Worm (Caenorhabditis elegans) whole organism, dauer: ENCODE data around the gene lin-24.

Source experiments
- unc-62 ChIP-seq: sonication (generic microtip); optimal IDR thresholded peaks from 2 replicates; lab custom pipeline; 2017; ENCODE audit warnings: missing biosample characterization, missing genetic modification reagents, missing genetic modification characterization

Gene lin-24

ce11 chrIV:12129204-12129603 lies at the start of gene lin-24:
TSS of gene lin-24 (plus strand) at chrIV:12129504.
- no peak for TF ChIP-seq unc-62

DNA sequence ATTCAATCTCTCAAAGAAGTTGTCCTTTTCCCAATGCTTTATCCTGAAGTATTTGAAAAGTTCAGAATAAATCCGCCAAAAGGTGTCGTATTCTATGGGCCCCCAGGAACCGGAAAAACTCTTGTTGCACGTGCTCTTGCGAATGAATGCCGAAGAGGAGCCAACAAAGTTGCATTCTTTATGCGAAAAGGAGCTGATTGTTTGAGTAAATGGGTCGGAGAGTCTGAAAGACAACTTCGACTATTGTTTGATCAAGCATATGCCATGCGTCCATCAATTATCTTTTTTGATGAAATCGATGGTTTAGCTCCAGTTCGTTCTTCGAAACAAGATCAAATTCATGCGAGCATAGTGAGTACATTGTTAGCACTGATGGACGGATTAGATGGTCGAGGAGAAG lies 48.5 kb upstream of the lin-24 start:
- TF ChIP-seq unc-62: no peak

DNA sequence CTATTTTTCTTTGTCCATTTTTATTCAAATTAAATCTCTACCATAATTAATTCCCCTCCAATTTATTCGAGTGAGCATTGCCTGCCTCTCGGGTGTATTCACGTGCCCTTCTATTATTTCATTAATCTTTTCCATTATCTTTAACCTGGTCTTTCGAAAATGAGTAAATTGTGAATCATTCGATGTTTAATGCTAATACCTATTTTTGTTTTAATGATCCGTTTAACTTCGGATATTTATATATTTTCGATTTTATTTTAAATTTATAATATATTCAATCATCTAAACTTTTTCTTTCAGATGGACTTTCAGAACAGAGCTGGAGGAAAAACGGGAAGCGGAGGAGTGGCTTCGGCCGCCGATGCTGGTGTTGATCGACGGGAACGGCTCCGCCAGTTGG lies 45.1 kb upstream of the lin-24 start, which contains the start of gene repo-1:
TSS of gene repo-1 (plus strand) at position 301 of the 400 bp plus-strand sequence.
- no peak for TF ChIP-seq unc-62

DNA sequence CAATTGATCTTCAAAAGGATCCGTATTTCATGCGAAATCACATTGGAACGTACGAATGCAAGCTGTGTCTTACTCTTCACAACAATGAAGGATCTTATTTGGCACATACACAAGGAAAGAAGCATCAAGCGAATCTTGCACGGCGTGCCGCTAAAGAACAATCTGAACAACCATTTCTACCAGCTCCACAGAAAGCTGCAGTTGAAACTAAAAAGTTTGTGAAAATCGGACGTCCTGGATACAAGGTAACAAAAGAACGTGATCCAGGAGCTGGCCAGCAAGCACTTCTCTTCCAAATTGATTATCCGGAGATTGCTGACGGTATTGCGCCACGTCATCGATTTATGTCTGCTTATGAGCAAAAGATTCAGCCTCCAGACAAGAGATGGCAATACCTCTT lies 44.7 kb upstream of the lin-24 start:
- TF ChIP-seq unc-62: no peak

ce11 chrIV:12085120-12085519 lies 44.2 kb upstream of the lin-24 start, which contains the start of gene rbm-34:
TSS of gene rbm-34 (plus strand) at chrIV:12085420.
- TF ChIP-seq unc-62: no peak

ce11 chrIV:12086498-12086897 lies 42.8 kb upstream of the lin-24 start:
- TF ChIP-seq unc-62: no peak

DNA sequence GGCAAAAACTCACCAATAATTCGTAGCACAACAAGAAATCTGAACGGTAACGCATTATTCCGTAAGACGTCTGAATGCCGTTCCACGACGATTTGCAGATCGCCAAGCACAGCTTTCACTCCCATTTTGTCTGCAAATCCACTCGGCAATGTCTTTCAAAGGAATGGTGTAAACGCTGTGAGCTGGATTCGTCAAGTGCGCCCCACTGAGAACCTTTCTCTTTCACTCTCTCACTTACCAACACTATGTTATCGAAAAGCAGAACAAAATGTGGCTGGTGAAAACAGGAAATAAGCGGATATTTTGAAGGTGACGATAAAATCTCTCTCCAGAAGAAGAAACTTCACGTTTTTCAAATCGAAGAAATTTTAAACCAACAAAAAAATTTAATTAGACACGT lies 40.4 kb upstream of the lin-24 start:
- no peak for TF ChIP-seq unc-62

DNA sequence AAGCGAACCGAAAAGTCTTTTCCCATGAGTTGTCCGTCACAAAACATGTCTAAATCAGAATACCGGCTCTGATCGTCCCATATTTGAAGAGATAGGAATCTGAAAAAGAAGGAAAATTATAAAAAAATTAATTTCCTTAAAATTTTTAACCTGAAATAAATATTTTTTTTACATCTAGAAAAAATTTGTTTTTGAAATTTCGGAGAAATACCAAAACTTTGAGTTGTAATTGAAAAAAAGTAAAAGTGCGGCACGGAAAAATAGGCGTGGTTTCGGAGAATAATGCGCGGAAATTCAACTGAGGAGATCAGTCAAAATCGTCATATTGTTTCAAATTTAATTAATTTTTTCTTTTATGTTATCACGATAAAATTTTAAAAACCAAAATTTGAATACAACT lies 39.8 kb upstream of the lin-24 start, which contains the start of gene F11A10.6:
TSS of gene F11A10.6 (minus strand) at position 101 of the 400 bp plus-strand sequence.
- no peak for TF ChIP-seq unc-62

DNA sequence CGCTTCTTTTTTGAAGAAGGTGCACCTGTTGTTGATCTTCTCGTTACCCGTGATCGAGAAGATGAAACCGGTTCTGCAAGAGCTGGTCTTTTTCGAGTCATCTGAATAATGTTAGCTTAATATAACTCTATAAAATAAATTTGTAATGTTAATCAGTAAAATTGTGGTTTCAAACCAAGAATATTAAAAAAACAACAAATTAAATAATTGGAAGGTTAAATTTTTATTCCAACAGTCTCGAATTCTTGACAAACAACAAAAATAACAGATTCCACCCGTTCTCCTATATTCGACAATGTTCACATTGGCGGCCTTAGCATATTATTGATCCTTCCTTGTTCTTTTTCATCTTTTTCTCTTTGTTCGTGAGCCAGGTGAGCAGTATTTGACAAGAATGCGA lies 37.2 kb upstream of the lin-24 start, which contains the start of gene mig-32:
TSS of gene mig-32 (minus strand) at position 101 of the 400 bp plus-strand sequence.
- no peak for TF ChIP-seq unc-62

DNA sequence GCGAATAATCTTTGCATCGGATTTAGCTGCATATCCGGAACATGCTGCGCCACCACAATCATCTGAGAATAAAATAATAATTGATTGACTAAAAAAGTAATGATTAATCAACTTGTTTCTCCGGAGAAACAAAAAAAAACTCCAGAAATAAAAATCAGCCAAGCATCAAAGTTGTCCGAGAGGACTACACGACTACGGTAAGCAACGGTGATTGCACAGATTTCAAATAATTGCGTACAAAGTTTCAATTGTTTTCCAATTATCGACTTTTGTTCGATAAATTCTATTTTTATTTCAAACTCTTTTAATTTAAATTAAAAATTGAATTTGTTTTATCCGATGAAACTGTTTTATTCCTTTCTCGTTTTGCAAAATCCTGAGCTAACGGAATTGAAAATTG lies 35.9 kb upstream of the lin-24 start, which contains the start of gene cpsf-4:
TSS of gene cpsf-4 (minus strand) at position 62 of the 400 bp plus-strand sequence.
- no peak for TF ChIP-seq unc-62

ce11 chrIV:12093819-12094218 lies 35.5 kb upstream of the lin-24 start, which contains the start of gene F11A10.5:
TSS of gene F11A10.5 (plus strand) at chrIV:12094119.
- TF ChIP-seq unc-62: no peak

DNA sequence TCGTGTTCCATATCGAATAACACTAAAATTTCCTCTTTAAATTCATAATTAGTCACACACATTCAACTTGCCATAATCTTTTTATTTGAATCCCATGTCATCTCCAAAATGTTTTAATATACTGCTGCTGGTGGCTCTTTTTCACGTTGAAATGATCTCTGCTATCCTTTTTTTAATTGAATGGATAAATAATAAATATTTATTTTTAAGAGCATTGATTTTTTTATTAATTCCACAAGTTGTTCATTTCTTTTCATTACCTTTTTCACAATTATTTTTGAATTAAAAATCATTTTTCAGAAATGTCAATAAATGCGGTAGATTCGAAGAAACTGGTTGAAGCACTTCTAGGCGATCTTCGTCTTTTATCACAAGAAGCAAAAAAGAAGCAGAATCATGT lies 32.8 kb upstream of the lin-24 start, which contains the start of gene mon-2:
TSS of gene mon-2 (plus strand) at position 301 of the 400 bp plus-strand sequence.
- TF ChIP-seq unc-62: no peak

DNA sequence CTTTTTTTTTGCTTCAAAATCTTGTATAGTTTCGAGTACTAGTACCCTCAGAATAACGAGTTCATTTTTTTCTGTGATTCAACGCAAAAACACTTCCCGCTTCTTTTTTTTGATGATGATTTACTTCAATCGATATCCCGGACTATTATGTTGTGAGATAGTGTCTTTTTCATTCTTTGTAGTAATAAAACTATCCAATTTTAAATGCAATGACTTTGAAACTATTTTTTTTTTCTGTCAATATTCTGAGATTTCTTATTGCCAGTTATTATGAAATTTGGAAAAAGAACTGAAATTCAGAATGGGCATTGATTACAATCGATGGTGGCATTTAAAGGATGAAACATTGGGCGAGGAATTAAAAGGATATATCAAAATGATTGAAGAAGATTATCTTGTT lies 23.7 kb upstream of the lin-24 start, which contains the start of gene M18.3:
TSS of gene M18.3 (plus strand) at position 301 of the 400 bp plus-strand sequence.
- no peak for TF ChIP-seq unc-62

DNA sequence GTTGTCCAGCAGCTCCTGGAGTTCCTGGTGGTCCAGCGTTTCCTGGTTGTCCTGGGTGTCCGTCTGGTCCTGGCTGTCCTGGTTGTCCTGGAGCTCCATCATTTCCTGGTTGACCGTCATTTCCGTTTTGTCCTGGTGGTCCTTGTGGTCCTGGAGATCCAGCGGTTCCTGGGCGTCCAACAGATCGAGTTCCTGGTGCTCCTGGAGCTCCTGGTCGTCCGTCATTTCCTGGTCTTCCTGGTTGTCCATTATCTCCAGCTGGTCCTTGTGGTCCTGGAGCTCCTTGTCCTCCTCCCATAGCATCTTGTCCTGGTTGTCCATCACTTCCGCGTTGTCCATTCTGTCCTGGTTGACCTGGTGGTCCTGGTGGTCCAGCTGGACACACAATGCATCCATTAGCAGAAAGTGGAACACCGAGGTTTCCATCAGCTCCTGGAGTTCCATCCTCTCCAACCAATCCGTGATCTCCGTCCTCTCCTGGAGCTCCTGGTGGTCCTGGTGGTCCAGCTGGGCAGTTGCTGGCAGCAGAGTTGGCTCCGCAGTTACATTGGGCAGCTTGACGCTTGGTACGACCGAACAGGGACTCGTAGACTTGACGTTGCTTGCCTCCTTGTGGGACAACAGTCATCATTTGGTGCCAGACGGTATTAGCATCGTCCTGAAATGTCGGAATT lies 20.2 kb upstream of the lin-24 start:
- no peak for TF ChIP-seq unc-62

DNA sequence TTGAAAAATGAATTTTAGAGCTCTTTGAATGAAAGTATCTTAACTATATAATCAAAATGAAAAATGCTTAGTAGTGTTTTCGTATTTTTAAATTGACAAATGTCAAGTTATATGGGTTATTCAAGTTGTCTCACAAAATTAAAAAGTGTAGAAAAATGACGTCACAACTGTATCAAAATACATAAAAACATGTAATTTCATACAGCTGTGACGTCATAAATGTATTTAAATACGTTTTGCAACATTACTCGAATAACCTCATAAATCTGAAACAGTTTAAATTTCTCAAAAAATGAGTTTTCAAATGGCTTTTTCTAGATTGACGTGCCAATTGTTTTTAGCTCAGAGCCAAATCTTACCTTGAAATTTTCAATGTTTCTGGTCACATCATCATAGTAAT lies 19.6 kb upstream of the lin-24 start:
- no peak for TF ChIP-seq unc-62

DNA sequence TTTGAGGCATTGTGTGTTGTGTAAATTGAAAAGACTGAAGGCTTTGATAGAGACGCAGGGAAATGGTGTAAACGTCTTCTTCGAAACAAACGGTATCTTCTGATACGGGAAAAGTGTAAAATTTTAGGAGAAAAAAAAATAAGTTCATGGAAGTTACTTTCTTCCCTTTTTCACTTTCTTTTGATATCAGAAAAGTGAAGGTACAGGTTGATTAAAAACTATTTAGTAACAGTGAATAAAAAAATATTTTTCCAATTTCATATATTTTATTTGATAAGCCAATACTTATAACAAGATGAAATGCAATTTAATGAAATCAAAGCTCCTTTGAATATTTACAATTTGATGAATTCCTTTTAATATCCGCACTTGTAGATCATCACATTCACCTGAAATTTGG lies 19.0 kb upstream of the lin-24 start, which contains the start of gene col-129:
TSS of gene col-129 (minus strand) at position 101 of the 400 bp plus-strand sequence.
- TF ChIP-seq unc-62: no peak

DNA sequence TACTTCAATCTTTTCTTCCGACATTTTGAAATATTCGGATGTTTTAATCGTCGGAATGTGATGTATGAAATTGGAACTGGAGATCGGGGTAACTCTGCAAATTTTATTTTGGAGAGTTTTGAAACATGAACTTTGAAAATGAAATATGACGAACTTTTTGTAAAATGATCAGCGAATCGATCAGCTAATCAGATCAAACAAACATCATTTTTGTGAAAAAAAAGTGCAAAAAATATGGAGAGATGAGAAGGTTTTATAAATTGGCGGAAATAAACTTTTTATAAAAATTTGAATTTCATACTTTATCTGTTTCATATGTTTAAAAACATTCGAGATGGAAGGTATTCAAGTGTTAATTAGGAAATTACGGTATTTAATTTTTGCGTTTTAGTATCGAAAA lies 17.8 kb upstream of the lin-24 start, which contains the start of gene dlc-2:
TSS of gene dlc-2 (minus strand) at position 101 of the 400 bp plus-strand sequence.
- TF ChIP-seq unc-62: no peak

DNA sequence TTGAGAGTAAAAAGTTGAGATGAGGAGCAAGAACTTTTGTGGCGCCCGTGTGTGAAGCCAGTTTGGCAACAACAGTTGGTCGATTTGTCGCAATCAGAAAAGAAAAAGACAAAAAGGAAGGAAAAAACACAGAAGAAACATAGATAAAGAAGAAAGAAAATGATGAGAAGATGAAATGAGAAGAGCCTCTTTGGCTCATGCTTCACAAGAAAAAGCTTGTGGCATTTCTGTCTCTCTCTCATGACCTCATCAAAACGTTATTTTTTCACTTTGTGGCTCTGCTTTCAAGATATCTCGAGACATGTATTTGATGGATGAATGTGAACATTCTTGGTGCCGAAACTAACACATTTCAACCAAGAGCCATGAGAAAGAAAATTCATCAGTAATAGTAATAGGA lies 16.2 kb upstream of the lin-24 start:
- no peak for TF ChIP-seq unc-62
